In genomic region chr2L:6259629-6260028, dm6 we compare ENCODE assay signal across 3 fruit fly cellular contexts.
TF ChIP-seq lines count a peak whose summit lies in the region.

No protein-coding gene starts in this region.

- TF ChIP-seq CTCF in S2 (optimal IDR thresholded peaks at IDR 0.05; lab: Kevin White, UChicago): peak; percentile 16 to 20
- TF ChIP-seq CTCF in whole organism, embryonic (GFP tag; optimal IDR thresholded peaks at IDR 0.05; lab: Kevin White, UChicago): peak; percentile 39

TF ChIP-seq in whole organism, embryonic, 481 proteins besides CTCF, POLR2A, EP300 and RAD21 (continues in another document):
- no peak for TF ChIP-seq gfzf (GFP tag; optimal IDR thresholded peaks at IDR 0.05; lab: Kevin White, UChicago)
- TF ChIP-seq CG18619 (GFP tag; optimal IDR thresholded peaks at IDR 0.05; lab: Kevin White, UChicago): no peak
- no peak for TF ChIP-seq CG17829 (tag; optimal IDR thresholded peaks at IDR 0.05; lab: Kevin White, UChicago)
- TF ChIP-seq CG10565 (GFP tag; optimal IDR thresholded peaks at IDR 0.05; lab: Kevin White, UChicago): no peak
- no peak for TF ChIP-seq Taf1 (GFP tag; IDR thresholded peaks at IDR 0.05; lab: Robert Waterston, UW)
- TF ChIP-seq Dad (GFP tag; optimal IDR thresholded peaks at IDR 0.05; lab: Kevin White, UChicago): no peak
- peak; percentile 3 for TF ChIP-seq hth (optimal IDR thresholded peaks at IDR 0.05; lab: Kevin White, UChicago)
- peak in 1 of 2 experiments; percentile 33 for TF ChIP-seq tll (GFP tag; optimal IDR thresholded peaks at IDR 0.05; lab: Kevin White, UChicago)
- no peak for TF ChIP-seq lmd (GFP tag; IDR thresholded peaks at IDR 0.05; lab: Robert Waterston, UW)
- TF ChIP-seq cad (GFP tag; optimal IDR thresholded peaks at IDR 0.05; lab: Kevin White, UChicago): peak; percentile 16
- no peak for TF ChIP-seq Hand (GFP tag; optimal IDR thresholded peaks at IDR 0.05; lab: Kevin White, UChicago)
- no peak for TF ChIP-seq CG17802 (tag; optimal IDR thresholded peaks at IDR 0.05; lab: Kevin White, UChicago)
- no peak for TF ChIP-seq gsb (GFP tag; IDR thresholded peaks at IDR 0.05; lab: Robert Waterston, UW)
- no peak for TF ChIP-seq tio (GFP tag; optimal IDR thresholded peaks at IDR 0.05; lab: Kevin White, UChicago)
- no peak for TF ChIP-seq Vsx1 (GFP tag; optimal IDR thresholded peaks at IDR 0.05; lab: Kevin White, UChicago)
- 0 out of 3 replicates have a peak, but pooled peaks have one; percentile 13 for TF ChIP-seq dysf (GFP tag; IDR thresholded peaks at IDR 0.05; lab: Robert Waterston, UW)
- TF ChIP-seq Ets65A (GFP tag; lab: Kevin White, UChicago): peak; percentile 13
- TF ChIP-seq CG12219 (GFP tag; optimal IDR thresholded peaks at IDR 0.05; lab: Kevin White, UChicago): no peak
- TF ChIP-seq NC2β (GFP tag; optimal IDR thresholded peaks at IDR 0.05; lab: Kevin White, UChicago): no peak
- no peak for TF ChIP-seq Optix (GFP tag; IDR thresholded peaks at IDR 0.05; lab: Robert Waterston, UW)
- no peak for TF ChIP-seq bigmax (GFP tag; optimal IDR thresholded peaks at IDR 0.05; lab: Kevin White, UChicago)
- no peak for TF ChIP-seq CG33213 (GFP tag; optimal IDR thresholded peaks at IDR 0.05; lab: Kevin White, UChicago)
- TF ChIP-seq btn (GFP tag; optimal IDR thresholded peaks at IDR 0.05; lab: Kevin White, UChicago): no peak
- TF ChIP-seq esg (GFP tag; conservative IDR thresholded peaks at IDR 0.05; lab: Robert Waterston, UW): no peak
- TF ChIP-seq CG11085 (GFP tag; IDR thresholded peaks at IDR 0.05; lab: Robert Waterston, UW): no peak
- no peak for TF ChIP-seq slou (GFP tag; optimal IDR thresholded peaks at IDR 0.05; lab: Kevin White, UChicago)
- peak in 1 of 2 experiments; percentile 40 for TF ChIP-seq pan (optimal IDR thresholded peaks at IDR 0.05; lab: Kevin White, UChicago)
- peak in 1 of 2 experiments; percentile 59 for TF ChIP-seq pan (GFP tag; optimal IDR thresholded peaks at IDR 0.05 in 1 of 2, IDR thresholded peaks at IDR 0.05 in 1 of 2)
- TF ChIP-seq HmgZ (tag; optimal IDR thresholded peaks at IDR 0.05; lab: Kevin White, UChicago): no peak
- no peak for TF ChIP-seq Fer3 (tag; optimal IDR thresholded peaks at IDR 0.05; lab: Kevin White, UChicago)
- TF ChIP-seq org-1 (GFP tag; optimal IDR thresholded peaks at IDR 0.05; lab: Kevin White, UChicago): no peak
- TF ChIP-seq CG4282 (GFP tag; optimal IDR thresholded peaks at IDR 0.05; lab: Kevin White, UChicago): no peak
- TF ChIP-seq Hsf (GFP tag; optimal IDR thresholded peaks at IDR 0.05; lab: Kevin White, UChicago): no peak
- peak; percentile 52 for TF ChIP-seq kni (GFP tag; optimal IDR thresholded peaks at IDR 0.05; lab: Kevin White, UChicago)
- TF ChIP-seq CG13624 (GFP tag; optimal IDR thresholded peaks at IDR 0.05; lab: Kevin White, UChicago): no peak
- TF ChIP-seq Oli (tag; optimal IDR thresholded peaks at IDR 0.05; lab: Kevin White, UChicago): no peak
- TF ChIP-seq Abd-B (GFP tag; optimal IDR thresholded peaks at IDR 0.05; lab: Kevin White, UChicago): no peak
- no peak for TF ChIP-seq row (GFP tag; IDR thresholded peaks at IDR 0.05; lab: Robert Waterston, UW)
- no peak for TF ChIP-seq nerfin-2 (GFP tag; IDR thresholded peaks at IDR 0.05; lab: Robert Waterston, UW; ENCODE audit: partially characterized antibody)
- TF ChIP-seq Ssrp (tag; optimal IDR thresholded peaks at IDR 0.05; lab: Kevin White, UChicago): no peak
- no peak for TF ChIP-seq CG2199 (GFP tag; IDR thresholded peaks at IDR 0.05; lab: Robert Waterston, UW)
- TF ChIP-seq NFAT (GFP tag; IDR thresholded peaks at IDR 0.05; lab: Robert Waterston, UW): no peak
- TF ChIP-seq sc (optimal IDR thresholded peaks at IDR 0.05; lab: Kevin White, UChicago): no peak
- no peak for TF ChIP-seq sc (GFP tag; optimal IDR thresholded peaks at IDR 0.05; lab: Kevin White, UChicago)
- peak; percentile 49 for TF ChIP-seq zen (tag; optimal IDR thresholded peaks at IDR 0.05; lab: Kevin White, UChicago)
- TF ChIP-seq CG11398 (GFP tag; optimal IDR thresholded peaks at IDR 0.05; lab: Kevin White, UChicago): no peak
- no peak for TF ChIP-seq pfk (GFP tag; optimal IDR thresholded peaks at IDR 0.05; lab: Kevin White, UChicago)
- TF ChIP-seq Dek (tag; optimal IDR thresholded peaks at IDR 0.05; lab: Kevin White, UChicago): no peak

TF ChIP-seq in whole organism, prepupa, 60 proteins besides CTCF, POLR2A, EP300 and RAD21:
- TF ChIP-seq salr (GFP tag; optimal IDR thresholded peaks at IDR 0.05; lab: Kevin White, UChicago) (no peak), Eip78C (GFP tag; lab: Kevin White, UChicago) (peak; percentile 8), dsx (GFP tag; optimal IDR thresholded peaks at IDR 0.05; lab: Kevin White, UChicago; ENCODE audit: poor library complexity, severe bottlenecking) (peak; percentile 60), ss (GFP tag; optimal IDR thresholded peaks at IDR 0.05; lab: Kevin White, UChicago) (no peak), pdm3 (GFP tag; optimal IDR thresholded peaks at IDR 0.05; lab: Kevin White, UChicago) (no peak), CG6854 (GFP tag; optimal IDR thresholded peaks at IDR 0.05; lab: Kevin White, UChicago) (no peak)
